Worm (Caenorhabditis elegans) whole organism, young adult: Measurements from ENCODE around the gene Y65A5A.1.

Experiments
- F23B12.7 ChIP-seq: sonication (generic microtip); optimal IDR thresholded peaks from 2 replicates; lab custom pipeline; 2017; ENCODE audit warnings: missing genetic modification characterization, mild to moderate bottlenecking, missing compliant biosample characterization, antibody characterized with exemption, moderate library complexity; ENCODE audit not compliant: insufficient read depth
- F49E8.2 ChIP-seq: sonication (generic microtip); optimal IDR thresholded peaks from 3 replicates; lab custom pipeline; 2017; ENCODE audit warnings: missing genetic modification characterization, mild to moderate bottlenecking, missing compliant biosample characterization, antibody characterized with exemption, moderate library complexity; ENCODE audit not compliant: insufficient read depth
- F57A8.1 ChIP-seq: fragments of 200-800 bp; sonication (Bioruptor generic); optimal IDR thresholded peaks from 2 replicates; lab custom pipeline; 2018; ENCODE audit warnings: mild to moderate bottlenecking, missing genetic modification characterization, moderate library complexity, missing compliant biosample characterization
- K11D2.4 ChIP-seq: fragments of 200-800 bp; sonication (Bioruptor generic); IDR thresholded peaks from 2 replicates; pipeline ENCODE4 v1.3.6; 2022; ENCODE audit warnings: missing genetic modification reagents, missing genetic modification characterization, missing compliant biosample characterization
- T26A5.8 ChIP-seq: sonication (generic microtip); optimal IDR thresholded peaks from 2 replicates; lab custom pipeline; 2016; ENCODE audit warnings: missing genetic modification characterization, missing compliant biosample characterization
- Y53G8AR.9 ChIP-seq: fragments of 200-800 bp; sonication (Bioruptor generic); conservative IDR thresholded peaks from 2 replicates; pipeline ENCODE4 v1.3.6; 2022; ENCODE audit warnings: missing genetic modification reagents, missing genetic modification characterization, missing compliant biosample characterization
- Y56A3A.18 ChIP-seq: fragments of 200-800 bp; sonication (Bioruptor generic); IDR thresholded peaks from 2 replicates; pipeline ENCODE4 v1.3.6; 2022; ENCODE audit warnings: missing genetic modification reagents, missing genetic modification characterization, missing compliant biosample characterization
- Y79H2A.3 ChIP-seq: fragments of 200-800 bp; sonication (Bioruptor generic); conservative IDR thresholded peaks from 2 replicates; pipeline ENCODE4 v1.3.6; 2022; ENCODE audit warnings: missing genetic modification reagents, missing genetic modification characterization, missing compliant biosample characterization
- ZK185.1 ChIP-seq: sonication (generic microtip); optimal IDR thresholded peaks from 2 replicates; lab custom pipeline; 2016; ENCODE audit warnings: mild to moderate bottlenecking, missing genetic modification characterization, missing compliant biosample characterization; ENCODE audit not compliant: poor library complexity, severe bottlenecking
- ama-1 ChIP-seq, 3 experiments: fragments of 150-350 bp in 1 of 3; sonication (generic microtip) in 2 of 3; optimal IDR thresholded peaks; 2 replicates each; lab custom pipeline; 2014 to 2018; ENCODE audit warnings: missing biosample characterization in 2 of 3, missing genetic modification characterization in 2 of 3, missing genetic modification reagents in 2 of 3
- aptf-2 ChIP-seq: fragments of 200-800 bp; sonication (Bioruptor generic); conservative IDR thresholded peaks from 2 replicates; pipeline ENCODE4 v1.3.6; 2022; ENCODE audit warnings: missing genetic modification reagents, missing genetic modification characterization, missing compliant biosample characterization
- athp-1 ChIP-seq: sonication (generic microtip); optimal IDR thresholded peaks from 2 replicates; lab custom pipeline; 2017; ENCODE audit warnings: mild to moderate bottlenecking, missing genetic modification characterization, missing compliant biosample characterization
- attf-6 ChIP-seq: fragments of 200-800 bp; sonication (Bioruptor generic); IDR thresholded peaks from 2 replicates; pipeline ENCODE4 v1.3.6; 2022; ENCODE audit warnings: missing genetic modification reagents, missing genetic modification characterization, missing compliant biosample characterization
- cebp-1 ChIP-seq, 2 experiments: fragments of 200-800 bp in 1 of 2; sonication (Bioruptor generic) in 1 of 2; sonication (generic microtip) in 1 of 2; IDR thresholded peaks in 1 of 2; optimal IDR thresholded peaks in 1 of 2; 2 replicates each; pipeline versions ENCODE4 v1.3.6 to Lab custom; 2017 to 2022; ENCODE audit warnings: missing compliant biosample characterization in 2 of 2, missing genetic modification characterization in 2 of 2, mild to moderate bottlenecking in 1 of 2, missing genetic modification reagents in 1 of 2, moderate library complexity in 1 of 2
- cebp-2 ChIP-seq: fragments of 200-800 bp; sonication (Bioruptor generic); IDR thresholded peaks from 2 replicates; pipeline ENCODE4 v1.3.6; 2022; ENCODE audit warnings: missing genetic modification characterization, missing compliant biosample characterization
- ceh-40 ChIP-seq: fragments of 200-800 bp; sonication (Bioruptor generic); IDR thresholded peaks from 2 replicates; pipeline ENCODE4 v1.3.6; 2022; ENCODE audit warnings: missing genetic modification characterization, missing compliant biosample characterization
- ceh-79 ChIP-seq: sonication (generic microtip); optimal IDR thresholded peaks from 2 replicates; lab custom pipeline; 2017; ENCODE audit warnings: mild to moderate bottlenecking, missing genetic modification characterization, missing compliant biosample characterization
- ceh-91 ChIP-seq: fragments of 200-800 bp; sonication (Bioruptor generic); IDR thresholded peaks from 2 replicates; pipeline ENCODE4 v1.3.6; 2022; ENCODE audit warnings: missing genetic modification reagents, missing genetic modification characterization, missing compliant biosample characterization
- dox-1 ChIP-seq: fragments of 200-800 bp; sonication (Bioruptor generic); IDR thresholded peaks from 2 replicates; pipeline ENCODE4 v1.3.6; 2022; ENCODE audit warnings: missing genetic modification reagents, missing genetic modification characterization, missing compliant biosample characterization
- dpff-1 ChIP-seq: sonication (generic microtip); optimal IDR thresholded peaks from 2 replicates; lab custom pipeline; 2017; ENCODE audit warnings: mild to moderate bottlenecking, missing genetic modification characterization, missing compliant biosample characterization
- dpl-1 ChIP-seq: fragments of 150-350 bp; optimal IDR thresholded peaks from 2 replicates; lab custom pipeline; 2014; ENCODE audit warnings: missing biosample characterization, missing genetic modification reagents, missing genetic modification characterization
- efl-1 ChIP-seq: fragments of 150-350 bp; optimal IDR thresholded peaks from 2 replicates; lab custom pipeline; 2014; ENCODE audit warnings: missing biosample characterization, missing genetic modification reagents, missing genetic modification characterization
- ekl-4 ChIP-seq: fragments of 200-800 bp; sonication (Bioruptor generic); IDR thresholded peaks from 2 replicates; pipeline ENCODE4 v1.3.6; 2022; ENCODE audit warnings: missing genetic modification reagents, missing genetic modification characterization, missing compliant biosample characterization
- ets-4 ChIP-seq: fragments of 200-800 bp; sonication (Bioruptor generic); optimal IDR thresholded peaks from 2 replicates; lab custom pipeline; 2018; ENCODE audit warnings: mild to moderate bottlenecking, missing genetic modification characterization, missing compliant biosample characterization
- fkh-3 ChIP-seq: sonication (generic microtip); optimal IDR thresholded peaks from 2 replicates; lab custom pipeline; 2016; ENCODE audit warnings: mild to moderate bottlenecking, missing genetic modification characterization, missing compliant biosample characterization
- him-1 ChIP-seq: sonication (generic microtip); optimal IDR thresholded peaks from 2 replicates; lab custom pipeline; 2016; ENCODE audit warnings: missing genotype, missing genetic modification reagents, missing genetic modification characterization, missing compliant biosample characterization
- hmg-1.2 ChIP-seq: fragments of 200-800 bp; sonication (Bioruptor generic); IDR thresholded peaks from 2 replicates; pipeline ENCODE4 v1.3.6; 2022; ENCODE audit warnings: missing genetic modification reagents, missing genetic modification characterization, missing compliant biosample characterization
- hmg-20 ChIP-seq: fragments of 200-800 bp; sonication (Bioruptor generic); IDR thresholded peaks from 2 replicates; pipeline ENCODE4 v1.3.6; 2022; ENCODE audit warnings: missing genetic modification reagents, missing genetic modification characterization, missing compliant biosample characterization
- lin-54 ChIP-seq: fragments of 200-800 bp; sonication (Bioruptor generic); optimal IDR thresholded peaks from 2 replicates; lab custom pipeline; 2018; ENCODE audit warnings: mild to moderate bottlenecking, missing genetic modification characterization, missing compliant biosample characterization
- lsy-27 ChIP-seq: sonication (generic microtip); optimal IDR thresholded peaks from 2 replicates; lab custom pipeline; 2017; ENCODE audit warnings: missing genetic modification characterization, mild to moderate bottlenecking, missing compliant biosample characterization, antibody characterized with exemption, missing genotype, borderline replicate concordance; ENCODE audit not compliant: insufficient read depth
- madf-3 ChIP-seq: fragments of 200-800 bp; sonication (Bioruptor generic); IDR thresholded peaks from 2 replicates; pipeline ENCODE4 v1.3.6; 2022; ENCODE audit warnings: missing genetic modification reagents, missing genetic modification characterization, missing compliant biosample characterization
- mes-4 ChIP-seq: sonication (generic microtip); optimal IDR thresholded peaks from 2 replicates; lab custom pipeline; 2016; ENCODE audit warnings: missing genotype, missing genetic modification characterization, missing compliant biosample characterization
- mxl-1 ChIP-seq: sonication (generic microtip); optimal IDR thresholded peaks from 2 replicates; lab custom pipeline; 2016; ENCODE audit warnings: missing genetic modification characterization, missing compliant biosample characterization
- nfya-2 ChIP-seq: fragments of 200-800 bp; sonication (Bioruptor generic); IDR thresholded peaks from 2 replicates; pipeline ENCODE4 v1.3.6; 2022; ENCODE audit warnings: missing genetic modification reagents, missing genetic modification characterization, missing compliant biosample characterization
- nfyb-1 ChIP-seq: fragments of 200-800 bp; sonication (Bioruptor generic); IDR thresholded peaks from 2 replicates; pipeline ENCODE4 v1.3.6; 2022; ENCODE audit warnings: missing genetic modification reagents, missing genetic modification characterization, missing compliant biosample characterization
- nhr-120 ChIP-seq: fragments of 200-800 bp; sonication (Bioruptor generic); IDR thresholded peaks from 2 replicates; pipeline ENCODE4 v1.3.6; 2022; ENCODE audit warnings: missing genetic modification characterization, missing compliant biosample characterization
- nhr-27 ChIP-seq: fragments of 200-800 bp; sonication (Bioruptor generic); optimal IDR thresholded peaks from 2 replicates; lab custom pipeline; 2018; ENCODE audit warnings: mild to moderate bottlenecking, missing genetic modification characterization, moderate library complexity, missing compliant biosample characterization
- rpc-1 ChIP-seq, 2 experiments: fragments of 150-350 bp in 1 of 2; sonication (generic microtip) in 1 of 2; optimal IDR thresholded peaks; 2 replicates each; lab custom pipeline; 2014 to 2018; ENCODE audit warnings: missing biosample characterization in 1 of 2, missing genetic modification characterization in 1 of 2, missing genetic modification reagents in 1 of 2, missing genotype in 1 of 2
- snpc-1.1 ChIP-seq: sonication (generic microtip); optimal IDR thresholded peaks from 2 replicates; lab custom pipeline; 2017; ENCODE audit warnings: missing genetic modification characterization, mild to moderate bottlenecking, missing compliant biosample characterization, antibody characterized with exemption, moderate library complexity, missing genotype, missing genetic modification reagents; ENCODE audit not compliant: insufficient read depth
- snpc-1.3 ChIP-seq: sonication (generic microtip); optimal IDR thresholded peaks from 2 replicates; lab custom pipeline; 2017; ENCODE audit warnings: missing genetic modification characterization, mild to moderate bottlenecking, missing compliant biosample characterization, antibody characterized with exemption, moderate library complexity, missing genotype, missing genetic modification reagents; ENCODE audit not compliant: insufficient read depth
- snpc-4 ChIP-seq, 5 experiments: fragments of 150-350 bp in 1 of 5; sonication (generic microtip) in 4 of 5; optimal IDR thresholded peaks; 2 replicates each; lab custom pipeline; 2014 to 2018; ENCODE audit warnings: missing genetic modification characterization in 5 of 5, missing biosample characterization in 3 of 5, antibody characterized with exemption in 2 of 5, mild to moderate bottlenecking in 2 of 5, missing compliant biosample characterization in 2 of 5, missing genotype in 2 of 5, moderate library complexity in 2 of 5, missing genetic modification reagents in 1 of 5
- xnd-1 ChIP-seq: sonication (generic microtip); optimal IDR thresholded peaks from 2 replicates; lab custom pipeline; 2016; ENCODE audit warnings: missing genotype, missing genetic modification reagents, missing genetic modification characterization, missing compliant biosample characterization
- zim-3 ChIP-seq: sonication (generic microtip); optimal IDR thresholded peaks from 2 replicates; lab custom pipeline; 2017; ENCODE audit warnings: mild to moderate bottlenecking, missing genetic modification characterization, moderate library complexity, missing compliant biosample characterization
- ztf-28 ChIP-seq: fragments of 200-800 bp; sonication (Bioruptor generic); IDR thresholded peaks from 2 replicates; pipeline ENCODE4 v1.3.6; 2022; ENCODE audit warnings: missing genetic modification reagents, missing genetic modification characterization, missing compliant biosample characterization

Y65A5A.1 gene

DNA sequence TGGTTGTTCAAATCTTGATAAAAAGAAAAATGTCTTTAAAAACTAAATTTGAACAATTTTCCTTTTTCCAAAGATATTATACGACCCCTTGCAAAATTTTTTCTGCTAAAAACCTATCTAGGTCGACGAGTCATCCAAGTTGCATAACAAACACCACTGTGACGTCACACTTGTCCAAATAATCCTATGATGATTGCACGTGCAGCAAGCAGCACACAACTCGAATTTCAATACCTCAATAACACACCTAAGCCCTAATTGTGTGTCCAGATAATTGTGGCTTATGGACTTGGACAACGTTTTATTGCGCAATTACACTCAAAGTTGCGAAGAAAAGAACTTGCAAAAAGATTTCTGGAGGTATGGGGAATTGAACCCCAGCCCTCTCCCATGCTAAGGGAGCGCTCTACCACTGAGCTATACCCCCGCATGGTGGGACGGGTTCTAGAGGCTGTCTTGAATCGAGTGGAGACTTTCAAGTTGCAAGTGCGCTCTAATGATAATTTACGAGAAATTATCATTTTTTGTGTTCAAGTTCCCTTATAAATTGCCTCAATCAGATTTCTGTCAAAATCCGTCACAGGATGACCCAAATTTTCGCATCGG is 10.7 kb downstream of the Y65A5A.1 start (continued):
- TF ChIP-seq F23B12.7 (tag; lab: Kevin White, UChicago) (peak; percentile 85), ekl-4 (GFP tag; lab: Robert Waterston, UW) (no peak; the same call in 1 of the 2 replicates), ceh-91 (GFP tag; lab: Robert Waterston, UW) (no peak), lin-54 (GFP tag; lab: Kevin White, UChicago) (peak; percentile 73), aptf-2 (GFP tag; lab: Robert Waterston, UW) (0 out of 2 replicates have a peak, but pooled peaks have one; percentile 16), Y79H2A.3 (GFP tag; lab: Robert Waterston, UW) (no peak), nfya-2 (GFP tag; lab: Robert Waterston, UW) (no peak), hmg-1.2 (GFP tag; lab: Robert Waterston, UW) (peak; percentile 74), snpc-1.3 (tag; lab: Kevin White, UChicago) (peak; percentile 90), lsy-27 (no peak), zim-3 (tag; lab: Kevin White, UChicago) (peak; percentile 5), fkh-3 (no peak), F49E8.2 (tag; lab: Kevin White, UChicago) (peak; percentile 80), T26A5.8 (tag; lab: Kevin White, UChicago) (peak; percentile 29), dpff-1 (tag; lab: Kevin White, UChicago) (no peak), ama-1 (optimal IDR thresholded peaks at IDR 0.05; lab: Kevin White, UChicago) (no peak), ama-1 (GFP tag; optimal IDR thresholded peaks at IDR 0.05; lab: Kevin White, UChicago) (peak in 1 of 2 experiments; percentile 80), ets-4 (GFP tag; lab: Kevin White, UChicago) (no peak), F57A8.1 (no peak), mxl-1 (tag; lab: Kevin White, UChicago) (peak; percentile 27), dox-1 (GFP tag; lab: Robert Waterston, UW) (peak; percentile 93), him-1 (tag; lab: Kevin White, UChicago) (peak; percentile 57), xnd-1 (tag; lab: Kevin White, UChicago) (no peak), cebp-1 (GFP tag; IDR thresholded peaks at IDR 0.05; lab: Robert Waterston, UW) (no peak), cebp-1 (tag; optimal IDR thresholded peaks at IDR 0.05; lab: Kevin White, UChicago) (peak; percentile 70), attf-6 (peak; percentile 99), mes-4 (tag; lab: Kevin White, UChicago) (peak; percentile 42), ceh-79 (tag; lab: Kevin White, UChicago) (peak; percentile 24), rpc-1 (optimal IDR thresholded peaks at IDR 0.05; lab: Kevin White, UChicago) (peak; percentile 83), rpc-1 (tag; optimal IDR thresholded peaks at IDR 0.05; lab: Kevin White, UChicago) (peak; percentile 85), nfyb-1 (GFP tag; lab: Robert Waterston, UW) (peak; percentile 85), efl-1 (GFP tag; lab: Kevin White, UChicago) (peak; percentile 16), athp-1 (tag; lab: Kevin White, UChicago) (peak; percentile 40), dpl-1 (no peak), Y56A3A.18 (peak; percentile 92), nhr-120 (GFP tag; lab: Robert Waterston, UW) (no peak), cebp-2 (GFP tag; lab: Robert Waterston, UW) (peak; percentile 86; the same call in 1 of the 2 replicates), nhr-27 (no peak), ZK185.1 (peak; percentile 90), ceh-40 (GFP tag; lab: Robert Waterston, UW) (peak; percentile 78), hmg-20 (peak; percentile 87; the same call in 1 of the 2 replicates), snpc-4 (GFP tag; optimal IDR thresholded peaks at IDR 0.05; lab: Kevin White, UChicago) (peak; percentile 92), snpc-4 (tag; optimal IDR thresholded peaks at IDR 0.05; lab: Kevin White, UChicago) (peak; percentile 69 to 98 (median 96)), madf-3 (GFP tag; lab: Robert Waterston, UW) (no peak), snpc-1.1 (tag; lab: Kevin White, UChicago) (peak; percentile 60), ztf-28 (GFP tag; lab: Robert Waterston, UW) (peak; percentile 73), Y53G8AR.9 (GFP tag; lab: Robert Waterston, UW) (peak; percentile 48; the same call in 1 of the 2 replicates), K11D2.4 (GFP tag; lab: Robert Waterston, UW) (no peak; the same call in 1 of the 2 replicates)
